Fruit fly (Drosophila melanogaster) whole organism, embryonic: ENCODE measurements around the gene CG15696.

Experiments used
- CG17612 ChIP-seq: fragments of 200-800 bp; sonication (Bioruptor generic); IDR thresholded peaks from 2 replicates; pipeline ENCODE4 v1.3.6; 2022; ENCODE audit warnings: missing biosample characterization, missing genetic modification characterization
- CG17829 ChIP-seq: fragments of 200-800 bp; optimal IDR thresholded peaks from 2 replicates; lab custom pipeline; 2019; ENCODE audit warnings: missing biosample characterization, mild to moderate bottlenecking, missing genetic modification characterization, moderate library complexity
- CG5180 ChIP-seq: fragments of 200-800 bp; sonication (Bioruptor generic); optimal IDR thresholded peaks from 3 replicates; lab custom pipeline; 2017; ENCODE audit warnings: missing biosample characterization, missing genetic modification characterization, mild to moderate bottlenecking, moderate library complexity, missing genetic modification reagents
- Xbp1 ChIP-seq: fragments of 200-800 bp; sonication (Bioruptor generic); optimal IDR thresholded peaks from 3 replicates; lab custom pipeline; 2016; ENCODE audit warnings: missing biosample characterization, mild to moderate bottlenecking, missing genetic modification characterization
- fd102C ChIP-seq: fragments of 200-800 bp; sonication (Bioruptor generic); optimal IDR thresholded peaks from 2 replicates; lab custom pipeline; 2018; ENCODE audit warnings: missing biosample characterization, mild to moderate bottlenecking, missing genetic modification characterization, moderate library complexity
- hb ChIP-seq: fragments of 200-800 bp; sonication (Bioruptor generic); IDR thresholded peaks from 3 replicates; pipeline ENCODE4 v1.3.6; 2022; ENCODE audit warnings: missing biosample characterization, missing genetic modification characterization; ENCODE audit not compliant: partially characterized antibody
- luna ChIP-seq: fragments of 200-800 bp; sonication (Bioruptor generic); optimal IDR thresholded peaks from 2 replicates; lab custom pipeline; 2016; ENCODE audit warnings: missing biosample characterization, missing genetic modification characterization

DNA sequence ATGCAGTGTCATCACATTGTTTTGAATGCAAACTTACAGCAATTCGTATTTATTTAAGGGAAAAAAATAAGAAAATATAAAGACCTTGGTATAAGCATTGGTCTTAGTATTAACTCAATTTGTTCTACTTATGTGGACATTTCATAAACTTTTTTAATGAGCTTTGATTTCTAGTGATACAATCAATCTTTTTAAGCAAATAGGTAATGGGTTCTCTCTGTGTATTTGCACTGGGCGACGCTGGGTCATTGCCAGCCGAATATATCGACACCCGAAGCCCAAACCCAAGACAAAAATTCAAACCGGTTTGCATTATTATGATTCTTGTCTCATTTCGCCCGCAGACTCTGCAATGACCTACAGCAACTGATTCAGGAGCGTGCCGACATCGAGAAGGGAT lies 11.3 kb upstream of the CG15696 start:
- TF ChIP-seq CG5180 (GFP tag; lab: Kevin White, UChicago) (no peak), Xbp1 (GFP tag; lab: Kevin White, UChicago) (no peak), fd102C (GFP tag; lab: Kevin White, UChicago) (no peak), CG17612 (no peak), hb (no peak), CG17829 (no peak), luna (GFP tag; lab: Kevin White, UChicago) (no peak)
